Fruit fly (Drosophila melanogaster) whole organism, embryonic: ENCODE data around the gene Mfe2.

Source experiments
- ATbp ChIP-seq: fragments of 200-800 bp; sonication (Bioruptor generic); optimal IDR thresholded peaks from 2 replicates; lab custom pipeline; 2017; ENCODE audit warnings: missing biosample characterization, mild to moderate bottlenecking, missing genetic modification characterization, missing genetic modification reagents
- Abd-B ChIP-seq: fragments of 200-800 bp; sonication (Bioruptor generic); optimal IDR thresholded peaks from 2 replicates; lab custom pipeline; 2018; ENCODE audit warnings: missing biosample characterization, mild to moderate bottlenecking, missing genetic modification characterization, moderate library complexity
- Atf-2 ChIP-seq: fragments of 200-800 bp; sonication (Bioruptor generic); optimal IDR thresholded peaks from 2 replicates; lab custom pipeline; 2016; ENCODE audit warnings: missing biosample characterization, missing genetic modification characterization
- Awh ChIP-seq: fragments of 200-800 bp; sonication (Bioruptor generic); IDR thresholded peaks from 2 replicates; pipeline ENCODE4, ENCODE4 v1.3.6; 2022; ENCODE audit warnings: missing biosample characterization, missing genetic modification characterization
- CG10543 ChIP-seq: fragments of 200-800 bp; sonication (Bioruptor generic); optimal IDR thresholded peaks from 3 replicates; lab custom pipeline; 2017; ENCODE audit warnings: missing biosample characterization, mild to moderate bottlenecking, missing genetic modification characterization, moderate library complexity
- CG10654 ChIP-seq: fragments of 200-800 bp; sonication (Bioruptor generic); optimal IDR thresholded peaks from 2 replicates; lab custom pipeline; 2016; ENCODE audit warnings: missing biosample characterization, missing genetic modification characterization
- CG11093 ChIP-seq: fragments of 200-800 bp; sonication (Bioruptor generic); IDR thresholded peaks from 3 replicates; pipeline ENCODE4 v1.3.6; 2022; ENCODE audit warnings: missing biosample characterization, missing genetic modification characterization
- CG11723 ChIP-seq: fragments of 200-800 bp; sonication (Bioruptor generic); optimal IDR thresholded peaks from 2 replicates; lab custom pipeline; 2017; ENCODE audit warnings: missing biosample characterization, mild to moderate bottlenecking, missing genetic modification characterization
- CG12769 ChIP-seq: fragments of 200-800 bp; sonication (Bioruptor generic); optimal IDR thresholded peaks from 2 replicates; lab custom pipeline; 2019; ENCODE audit warnings: missing biosample characterization, mild to moderate bottlenecking, missing genetic modification characterization, moderate library complexity
- CG15011 ChIP-seq: fragments of 200-800 bp; sonication (Bioruptor generic); optimal IDR thresholded peaks from 3 replicates; lab custom pipeline; 2018; ENCODE audit warnings: missing biosample characterization, mild to moderate bottlenecking, missing genetic modification characterization
- CG15601 ChIP-seq: fragments of 200-800 bp; sonication (Bioruptor generic); optimal IDR thresholded peaks from 3 replicates; lab custom pipeline; 2019; ENCODE audit warnings: missing biosample characterization, mild to moderate bottlenecking, missing genetic modification characterization, moderate library complexity
- CG1647 ChIP-seq: fragments of 200-800 bp; sonication (Bioruptor generic); optimal IDR thresholded peaks from 3 replicates; lab custom pipeline; 2016; ENCODE audit warnings: missing biosample characterization, missing genetic modification characterization
- CG18619 ChIP-seq: fragments of 200-800 bp; sonication (Bioruptor generic); optimal IDR thresholded peaks from 3 replicates; lab custom pipeline; 2017; ENCODE audit warnings: missing biosample characterization, mild to moderate bottlenecking, missing genetic modification characterization
- CG18764 ChIP-seq: fragments of 200-800 bp; sonication (Bioruptor generic); optimal IDR thresholded peaks from 3 replicates; lab custom pipeline; 2016; ENCODE audit warnings: missing biosample characterization, missing genetic modification characterization
- CG2116 ChIP-seq: fragments of 200-800 bp; sonication (Bioruptor generic); optimal IDR thresholded peaks from 3 replicates; lab custom pipeline; 2018; ENCODE audit warnings: missing biosample characterization, mild to moderate bottlenecking, missing genetic modification characterization
- CG31388 ChIP-seq: fragments of 200-800 bp; sonication (Bioruptor generic); optimal IDR thresholded peaks from 2 replicates; lab custom pipeline; 2016; ENCODE audit warnings: missing biosample characterization, missing genetic modification characterization
- CG3281 ChIP-seq: fragments of 200-800 bp; sonication (Bioruptor generic); optimal IDR thresholded peaks from 3 replicates; lab custom pipeline; 2017; ENCODE audit warnings: missing biosample characterization, mild to moderate bottlenecking, missing genetic modification characterization
- CG4282 ChIP-seq: fragments of 200-800 bp; sonication (Bioruptor generic); optimal IDR thresholded peaks from 2 replicates; lab custom pipeline; 2016; ENCODE audit warnings: missing biosample characterization, missing genetic modification characterization
- CG4404 ChIP-seq: fragments of 200-800 bp; sonication (Bioruptor generic); IDR thresholded peaks from 2 replicates; pipeline ENCODE4 v1.3.6; 2022; ENCODE audit warnings: missing biosample characterization, missing genetic modification characterization
- CG4707 ChIP-seq: fragments of 200-800 bp; sonication (Bioruptor generic); optimal IDR thresholded peaks from 2 replicates; lab custom pipeline; 2018; ENCODE audit warnings: missing biosample characterization, mild to moderate bottlenecking, missing genetic modification characterization, moderate library complexity
- CG5180 ChIP-seq: fragments of 200-800 bp; sonication (Bioruptor generic); optimal IDR thresholded peaks from 3 replicates; lab custom pipeline; 2017; ENCODE audit warnings: missing biosample characterization, missing genetic modification characterization, mild to moderate bottlenecking, moderate library complexity, missing genetic modification reagents
- CG9876 ChIP-seq: fragments of 200-800 bp; sonication (Bioruptor generic); optimal IDR thresholded peaks from 2 replicates; lab custom pipeline; 2016; ENCODE audit warnings: missing biosample characterization, missing genetic modification characterization
- CG9932 ChIP-seq: fragments of 200-800 bp; sonication (Bioruptor generic); IDR thresholded peaks from 2 replicates; pipeline ENCODE4 v1.3.6; 2022; ENCODE audit warnings: missing biosample characterization, missing genetic modification characterization
- CoRest ChIP-seq: fragments of 200-800 bp; sonication (Bioruptor generic); optimal IDR thresholded peaks from 3 replicates; lab custom pipeline; 2018; ENCODE audit warnings: missing biosample characterization, mild to moderate bottlenecking, missing genetic modification characterization, moderate library complexity
- Dad ChIP-seq: fragments of 200-800 bp; sonication (Bioruptor generic); optimal IDR thresholded peaks from 3 replicates; lab custom pipeline; 2016; ENCODE audit warnings: missing biosample characterization, missing genetic modification characterization
- Deaf1 ChIP-seq: fragments of 200-800 bp; optimal IDR thresholded peaks from 3 replicates; lab custom pipeline; 2019; ENCODE audit warnings: missing biosample characterization, mild to moderate bottlenecking, missing genetic modification characterization, moderate library complexity
- H2.0 ChIP-seq: fragments of 200-800 bp; sonication (Bioruptor generic); IDR thresholded peaks from 2 replicates; pipeline ENCODE4 v1.3.6; 2022; ENCODE audit warnings: missing biosample characterization, missing genetic modification characterization
- HmgD ChIP-seq: fragments of 200-800 bp; sonication (Bioruptor generic); optimal IDR thresholded peaks from 3 replicates; lab custom pipeline; 2016; ENCODE audit warnings: missing biosample characterization, missing genetic modification characterization
- HmgZ ChIP-seq: fragments of 200-800 bp; sonication (Bioruptor generic); optimal IDR thresholded peaks from 2 replicates; lab custom pipeline; 2018; ENCODE audit warnings: missing biosample characterization, mild to moderate bottlenecking, missing genetic modification characterization
- Hmr ChIP-seq: fragments of 200-800 bp; sonication (Bioruptor generic); optimal IDR thresholded peaks from 3 replicates; lab custom pipeline; 2017; ENCODE audit warnings: mild to moderate bottlenecking, missing biosample characterization, missing genetic modification reagents, missing genetic modification characterization
- Jarid2 ChIP-seq: fragments of 200-800 bp; sonication (Bioruptor generic); optimal IDR thresholded peaks from 3 replicates; lab custom pipeline; 2017; ENCODE audit warnings: mild to moderate bottlenecking, missing biosample characterization, missing genetic modification reagents, missing genetic modification characterization
- Meics ChIP-seq: fragments of 200-800 bp; sonication (Bioruptor generic); optimal IDR thresholded peaks from 2 replicates; lab custom pipeline; 2017; ENCODE audit warnings: missing biosample characterization, mild to moderate bottlenecking, missing genetic modification characterization
- Opbp ChIP-seq: fragments of 200-800 bp; sonication (Bioruptor generic); IDR thresholded peaks from 3 replicates; pipeline ENCODE4 v1.3.6; 2022; ENCODE audit warnings: missing biosample characterization, missing genetic modification characterization; ENCODE audit not compliant: partially characterized antibody
- Six4 ChIP-seq: fragments of 200-800 bp; sonication (Bioruptor generic); optimal IDR thresholded peaks from 2 replicates; lab custom pipeline; 2016; ENCODE audit warnings: missing biosample characterization, missing genetic modification characterization
- amos ChIP-seq: fragments of 200-800 bp; sonication (Bioruptor generic); IDR thresholded peaks from 2 replicates; pipeline ENCODE4 v1.3.6; 2022; ENCODE audit warnings: missing biosample characterization, missing genetic modification characterization; ENCODE audit not compliant: partially characterized antibody
- ara ChIP-seq: fragments of 200-800 bp; sonication (Bioruptor generic); IDR thresholded peaks from 2 replicates; pipeline ENCODE4 v1.3.6; 2022; ENCODE audit warnings: missing biosample characterization, missing genetic modification characterization
- bsh ChIP-seq, 2 experiments: fragments of 200-800 bp; sonication (Bioruptor generic); optimal IDR thresholded peaks; 2 replicates each; lab custom pipeline; 2017 to 2018; ENCODE audit warnings: mild to moderate bottlenecking in 2 of 2, missing biosample characterization in 2 of 2, missing genetic modification characterization in 2 of 2, moderate library complexity in 1 of 2
- chn ChIP-seq: fragments of 200-800 bp; sonication (Bioruptor generic); optimal IDR thresholded peaks from 2 replicates; lab custom pipeline; 2016; ENCODE audit warnings: missing biosample characterization, missing genetic modification characterization
- dan ChIP-seq: fragments of 200-800 bp; sonication (Bioruptor generic); IDR thresholded peaks from 2 replicates; pipeline ENCODE4 v1.3.6; 2022; ENCODE audit warnings: missing biosample characterization, missing genetic modification characterization
- danr ChIP-seq: fragments of 200-800 bp; sonication (Bioruptor generic); IDR thresholded peaks from 2 replicates; pipeline ENCODE4 v1.3.6; 2022; ENCODE audit warnings: missing biosample characterization, missing genetic modification characterization
- dpn ChIP-seq, 2 experiments: fragments of 200-800 bp; sonication (Bioruptor generic); optimal IDR thresholded peaks; 3 replicates each; lab custom pipeline; 2016; ENCODE audit warnings: missing biosample characterization in 2 of 2, missing genetic modification characterization in 2 of 2
- ems ChIP-seq: fragments of 200-800 bp; sonication (Bioruptor generic); optimal IDR thresholded peaks from 3 replicates; lab custom pipeline; 2016; ENCODE audit warnings: missing biosample characterization, missing genetic modification characterization
- ftz-f1 ChIP-seq: fragments of 200-800 bp; sonication (Bioruptor generic); optimal IDR thresholded peaks from 2 replicates; lab custom pipeline; 2016; ENCODE audit warnings: missing biosample characterization, missing genetic modification characterization
- salm ChIP-seq: fragments of 200-800 bp; sonication (Bioruptor generic); optimal IDR thresholded peaks from 2 replicates; lab custom pipeline; 2018; ENCODE audit warnings: missing biosample characterization, mild to moderate bottlenecking, missing genetic modification characterization
- so ChIP-seq: fragments of 200-800 bp; sonication (Bioruptor generic); IDR thresholded peaks from 3 replicates; pipeline ENCODE4 v1.3.6; 2022; ENCODE audit warnings: missing biosample characterization, missing genetic modification characterization
- tna ChIP-seq: fragments of 200-800 bp; sonication (Bioruptor generic); IDR thresholded peaks from 2 replicates; pipeline ENCODE4 v1.3.6; 2022; ENCODE audit warnings: missing biosample characterization, missing genetic modification characterization; ENCODE audit not compliant: partially characterized antibody
- twi ChIP-seq: fragments of 200-800 bp; optimal IDR thresholded peaks from 2 replicates; lab custom pipeline; 2019; ENCODE audit warnings: missing biosample characterization, mild to moderate bottlenecking, missing genetic modification characterization, moderate library complexity
- vvl ChIP-seq: fragments of 200-800 bp; sonication (Bioruptor generic); IDR thresholded peaks from 2 replicates; pipeline ENCODE4 v1.3.6; 2022; ENCODE audit warnings: missing biosample characterization, missing genetic modification characterization
- wor ChIP-seq: fragments of 200-800 bp; sonication (Bioruptor generic); IDR thresholded peaks from 2 replicates; pipeline ENCODE4 v1.3.6; 2022; ENCODE audit warnings: missing biosample characterization, missing genetic modification characterization
- zf30C ChIP-seq: fragments of 200-800 bp; sonication (Bioruptor generic); optimal IDR thresholded peaks from 3 replicates; lab custom pipeline; 2018; ENCODE audit warnings: missing biosample characterization, mild to moderate bottlenecking, missing genetic modification characterization

Gene Mfe2

DNA sequence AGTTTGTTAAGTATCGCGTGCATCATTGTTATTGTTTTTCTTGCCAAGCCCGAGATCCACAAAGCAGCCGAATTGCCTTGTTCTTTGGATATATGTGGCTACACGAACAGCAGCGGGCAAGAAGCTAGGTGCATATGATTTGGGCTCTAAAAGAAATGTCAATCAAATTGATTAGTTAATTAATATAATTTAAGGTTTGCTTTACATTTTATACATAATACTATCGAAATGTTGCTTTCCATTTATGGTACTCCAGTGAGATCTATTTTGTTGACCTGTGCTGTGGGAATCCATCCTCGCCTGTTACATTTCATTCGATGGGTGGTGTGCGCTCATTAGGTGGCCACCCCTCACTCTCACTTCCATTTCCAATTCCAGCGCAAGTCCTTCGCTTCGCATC lies 7.3 kb upstream of the Mfe2 start (continued):
- TF ChIP-seq wor (GFP tag; lab: Robert Waterston, UW) (peak; percentile 70), CoRest (tag; lab: Kevin White, UChicago) (peak; percentile 76), ftz-f1 (GFP tag; lab: Kevin White, UChicago) (no peak), CG1647 (GFP tag; lab: Kevin White, UChicago) (peak; percentile 25), dan (0 out of 2 replicates have a peak, but pooled peaks have one; percentile 39), CG18619 (GFP tag; lab: Kevin White, UChicago) (peak; percentile 60), Hmr (GFP tag; lab: Kevin White, UChicago) (peak; percentile 78), Dad (GFP tag; lab: Kevin White, UChicago) (peak; percentile 30), HmgZ (tag; lab: Kevin White, UChicago) (peak; percentile 71), tna (GFP tag; lab: Robert Waterston, UW) (no peak), CG5180 (GFP tag; lab: Kevin White, UChicago) (peak; percentile 52), CG4707 (peak; percentile 53), H2.0 (GFP tag; lab: Robert Waterston, UW) (peak; percentile 75), CG11093 (peak; percentile 62; the same call in 1 of the 3 replicates), CG4404 (peak; percentile 68), CG31388 (peak; percentile 49), CG15601 (tag; lab: Kevin White, UChicago) (peak; percentile 68), twi (tag; lab: Kevin White, UChicago) (peak; percentile 63), CG11723 (GFP tag; lab: Kevin White, UChicago) (peak; percentile 41), HmgD (GFP tag; lab: Kevin White, UChicago) (no peak), ara (GFP tag; lab: Robert Waterston, UW) (peak; percentile 79; the same call in 1 of the 2 replicates), CG12769 (tag; lab: Kevin White, UChicago) (peak; percentile 87), CG3281 (GFP tag; lab: Kevin White, UChicago) (peak; percentile 72), CG9932 (GFP tag; lab: Robert Waterston, UW) (peak; percentile 65), Opbp (GFP tag; lab: Robert Waterston, UW) (no peak), Jarid2 (GFP tag; lab: Kevin White, UChicago) (peak; percentile 35), so (GFP tag; lab: Robert Waterston, UW) (peak; percentile 70; the same call in 1 of the 3 replicates), Atf-2 (no peak), CG15011 (GFP tag; lab: Kevin White, UChicago) (peak; percentile 40), Meics (peak; percentile 79), CG4282 (no peak), Awh (peak; percentile 86), CG10543 (GFP tag; lab: Kevin White, UChicago) (peak; percentile 23), dpn (GFP tag; optimal IDR thresholded peaks at IDR 0.05; lab: Kevin White, UChicago) (peak; percentile 24 to 72), Abd-B (GFP tag; lab: Kevin White, UChicago) (peak; percentile 64), Six4 (GFP tag; lab: Kevin White, UChicago) (peak; percentile 73), CG2116 (GFP tag; lab: Kevin White, UChicago) (peak; percentile 13), zf30C (no peak), chn (GFP tag; lab: Kevin White, UChicago) (peak; percentile 69), danr (GFP tag; lab: Robert Waterston, UW) (peak; percentile 39; the same call in 1 of the 2 replicates), ems (GFP tag; lab: Kevin White, UChicago) (peak; percentile 28), CG18764 (peak; percentile 67), CG9876 (GFP tag; lab: Kevin White, UChicago) (peak; percentile 12), vvl (GFP tag; lab: Robert Waterston, UW) (peak; percentile 90), amos (GFP tag; lab: Robert Waterston, UW) (no peak), ATbp (peak; percentile 72), bsh (GFP tag; optimal IDR thresholded peaks at IDR 0.05; lab: Kevin White, UChicago) (peak; percentile 12 to 89), salm (tag; lab: Kevin White, UChicago) (peak; percentile 65), CG10654 (GFP tag; lab: Kevin White, UChicago) (peak; percentile 69), Deaf1 (tag; lab: Kevin White, UChicago) (peak; percentile 50)
